Worm (Caenorhabditis elegans) whole organism, L4 larva: ENCODE results near the gene pfs-2.

Source experiments
- ZK546.5 ChIP-seq, 2 experiments: sonication (generic microtip); optimal IDR thresholded peaks; 2 replicates each; lab custom pipeline; 2017; ENCODE audit warnings: missing biosample characterization in 2 of 2, missing genetic modification characterization in 2 of 2
- ama-1 ChIP-seq: fragments of 150-350 bp; optimal IDR thresholded peaks from 2 replicates; lab custom pipeline; 2014; ENCODE audit warnings: inconsistent platforms, mixed read lengths
- ces-1 ChIP-seq: fragments of 150-350 bp; sonication (generic microtip); optimal IDR thresholded peaks from 4 replicates; lab custom pipeline; 2014; ENCODE audit warnings: missing biosample characterization, missing genetic modification reagents, missing genetic modification characterization
- ctbp-1 ChIP-seq: fragments of 200-800 bp; sonication (Bioruptor generic); IDR thresholded peaks from 2 replicates; pipeline ENCODE4 v1.3.6; 2022; ENCODE audit warnings: missing genetic modification reagents, missing genetic modification characterization, missing compliant biosample characterization
- egl-43 ChIP-seq: fragments of 200-800 bp; sonication (Bioruptor generic); IDR thresholded peaks from 2 replicates; pipeline ENCODE4 v1.3.6; 2022; ENCODE audit warnings: missing genetic modification reagents, missing genetic modification characterization, missing compliant biosample characterization
- fos-1 ChIP-seq: fragments of 150-350 bp; optimal IDR thresholded peaks from 2 replicates; lab custom pipeline; 2014; ENCODE audit warnings: missing biosample characterization, missing genetic modification characterization
- madf-5 ChIP-seq, 2 experiments: fragments of 200-800 bp; sonication (Bioruptor generic); IDR thresholded peaks; 2 replicates each; pipeline ENCODE4 v1.3.6; 2022; ENCODE audit warnings: missing compliant biosample characterization in 2 of 2, missing genetic modification characterization in 2 of 2
- mdl-1 ChIP-seq, 2 experiments: fragments of 150-350 bp in 1 of 2; sonication (generic microtip) in 1 of 2; optimal IDR thresholded peaks; 2 replicates each; lab custom pipeline; 2014 to 2017; ENCODE audit warnings: missing biosample characterization in 2 of 2, missing genetic modification characterization in 2 of 2
- nhr-25 ChIP-seq: sonication (generic microtip); optimal IDR thresholded peaks from 2 replicates; lab custom pipeline; 2017; ENCODE audit warnings: missing genetic modification characterization, mild to moderate bottlenecking, missing compliant biosample characterization, antibody characterized with exemption, moderate library complexity, borderline replicate concordance; ENCODE audit not compliant: insufficient read depth
- nhr-41 ChIP-seq: fragments of 200-800 bp; sonication (Bioruptor generic); IDR thresholded peaks from 2 replicates; pipeline ENCODE4 v1.3.6; 2022; ENCODE audit warnings: missing genetic modification reagents, missing genetic modification characterization, missing compliant biosample characterization
- nhr-6 ChIP-seq: fragments of 150-350 bp; optimal IDR thresholded peaks from 2 replicates; lab custom pipeline; 2014; ENCODE audit warnings: missing biosample characterization, missing genetic modification characterization
- nhr-77 ChIP-seq: fragments of 150-350 bp; optimal IDR thresholded peaks from 2 replicates; lab custom pipeline; 2014; ENCODE audit warnings: missing biosample characterization, missing genetic modification characterization
- pqm-1 ChIP-seq: sonication (generic microtip); optimal IDR thresholded peaks from 2 replicates; lab custom pipeline; 2017; ENCODE audit warnings: missing biosample characterization, missing genetic modification characterization
- ztf-11 ChIP-seq: fragments of 150-350 bp; optimal IDR thresholded peaks from 2 replicates; lab custom pipeline; 2014; ENCODE audit warnings: missing biosample characterization, missing genetic modification characterization

- TF ChIP-seq ctbp-1 (no peak), madf-5 (GFP tag; IDR thresholded peaks at IDR 0.05; lab: Robert Waterston, UW) (no peak), ama-1 (lab: Kevin White, UChicago) (no peak), nhr-25 (tag; lab: Kevin White, UChicago) (no peak), ztf-11 (tag; lab: Kevin White, UChicago) (no peak), pqm-1 (tag; lab: Kevin White, UChicago) (no peak), egl-43 (no peak), nhr-77 (tag; lab: Kevin White, UChicago) (no peak), fos-1 (no peak), nhr-6 (tag; lab: Kevin White, UChicago) (no peak), ZK546.5 (tag; optimal IDR thresholded peaks at IDR 0.05; lab: Kevin White, UChicago) (no peak), mdl-1 (tag; optimal IDR thresholded peaks at IDR 0.05; lab: Kevin White, UChicago) (no peak), nhr-41 (no peak), ces-1 (no peak)
Measured at ce11 chrII:14406117-14406935, 48.2 kb downstream of the pfs-2 start.
